Worm (Caenorhabditis elegans) whole organism, L3 larva: ENCODE measurements around the gene F41H10.1.

Experiments used
- R02D3.7 ChIP-seq: fragments of 150-350 bp; optimal IDR thresholded peaks from 2 replicates; lab custom pipeline; 2014; ENCODE audit warnings: missing biosample characterization, missing genetic modification characterization
- ZK546.5 ChIP-seq: sonication (generic microtip); optimal IDR thresholded peaks from 2 replicates; lab custom pipeline; 2017; ENCODE audit warnings: missing biosample characterization, missing genetic modification characterization
- aly-2 ChIP-seq: fragments of 150-350 bp; optimal IDR thresholded peaks from 2 replicates; lab custom pipeline; 2014; ENCODE audit warnings: missing biosample characterization, missing genetic modification characterization
- ama-1 ChIP-seq: fragments of 150-350 bp; optimal IDR thresholded peaks from 2 replicates; lab custom pipeline; 2018
- ceh-28 ChIP-seq: fragments of 150-350 bp; optimal IDR thresholded peaks from 2 replicates; lab custom pipeline; 2014; ENCODE audit warnings: missing biosample characterization, missing genetic modification reagents, missing genetic modification characterization
- ceh-82 ChIP-seq: fragments of 150-350 bp; optimal IDR thresholded peaks from 2 replicates; lab custom pipeline; 2014; ENCODE audit warnings: missing biosample characterization, missing genetic modification characterization
- ceh-9 ChIP-seq: sonication (generic microtip); optimal IDR thresholded peaks from 2 replicates; lab custom pipeline; 2018; ENCODE audit warnings: missing biosample characterization, missing genetic modification characterization
- elt-1 ChIP-seq: fragments of 150-350 bp; optimal IDR thresholded peaks from 2 replicates; lab custom pipeline; 2014; ENCODE audit warnings: missing biosample characterization, missing genetic modification characterization
- elt-2 ChIP-seq: sonication (generic microtip); optimal IDR thresholded peaks from 2 replicates; lab custom pipeline; 2016; ENCODE audit warnings: missing genetic modification reagents, mild to moderate bottlenecking, missing genetic modification characterization, missing compliant biosample characterization
- elt-3 ChIP-seq, 3 experiments: fragments of 150-350 bp in 1 of 3; sonication (generic microtip) in 2 of 3; optimal IDR thresholded peaks; 2 replicates in 2 of 3; 4 replicates in 1 of 3; lab custom pipeline; 2014 to 2017; ENCODE audit warnings: missing biosample characterization in 3 of 3, missing genetic modification characterization in 3 of 3
- fkh-2 ChIP-seq: fragments of 150-350 bp; optimal IDR thresholded peaks from 2 replicates; lab custom pipeline; 2014; ENCODE audit warnings: missing biosample characterization, missing genetic modification reagents, missing genetic modification characterization
- fos-1 ChIP-seq: fragments of 150-350 bp; optimal IDR thresholded peaks from 2 replicates; lab custom pipeline; 2014; ENCODE audit warnings: missing biosample characterization, missing genetic modification characterization
- hmg-11 ChIP-seq: sonication (generic microtip); optimal IDR thresholded peaks from 2 replicates; lab custom pipeline; 2016; ENCODE audit warnings: missing genetic modification characterization, missing compliant biosample characterization
- lin-15B ChIP-seq: fragments of 150-350 bp; optimal IDR thresholded peaks from 2 replicates; lab custom pipeline; 2014; ENCODE audit warnings: missing biosample characterization, missing genetic modification characterization
- lin-39 ChIP-seq: fragments of 150-350 bp; optimal IDR thresholded peaks from 2 replicates; lab custom pipeline; 2018; ENCODE audit warnings: missing biosample characterization, missing genetic modification reagents, missing genetic modification characterization
- lsy-12 ChIP-seq: sonication (generic microtip); optimal IDR thresholded peaks from 2 replicates; lab custom pipeline; 2016; ENCODE audit warnings: mild to moderate bottlenecking, missing genetic modification characterization, missing compliant biosample characterization
- mml-1 ChIP-seq: fragments of 150-350 bp; sonication (generic microtip); optimal IDR thresholded peaks from 3 replicates; lab custom pipeline; 2014; ENCODE audit warnings: missing biosample characterization, missing genetic modification characterization
- nfya-1 ChIP-seq: sonication (generic microtip); optimal IDR thresholded peaks from 2 replicates; lab custom pipeline; 2017; ENCODE audit warnings: missing genetic modification characterization, mild to moderate bottlenecking, missing compliant biosample characterization, antibody characterized with exemption, moderate library complexity; ENCODE audit not compliant: insufficient read depth
- nhr-11 ChIP-seq: fragments of 150-350 bp; optimal IDR thresholded peaks from 2 replicates; lab custom pipeline; 2014; ENCODE audit warnings: missing biosample characterization, missing genetic modification characterization
- nhr-25 ChIP-seq: sonication (generic microtip); optimal IDR thresholded peaks from 2 replicates; lab custom pipeline; 2017; ENCODE audit warnings: missing biosample characterization, missing genetic modification characterization
- nhr-28 ChIP-seq: fragments of 150-350 bp; optimal IDR thresholded peaks from 2 replicates; lab custom pipeline; 2014; ENCODE audit warnings: missing biosample characterization, missing genetic modification characterization
- nhr-43 ChIP-seq: sonication (generic microtip); optimal IDR thresholded peaks from 2 replicates; lab custom pipeline; 2016; ENCODE audit warnings: mild to moderate bottlenecking, missing genetic modification characterization, missing compliant biosample characterization; ENCODE audit not compliant: poor library complexity, severe bottlenecking
- nhr-67 ChIP-seq: fragments of 150-350 bp; optimal IDR thresholded peaks from 2 replicates; lab custom pipeline; 2014; ENCODE audit warnings: missing biosample characterization, missing genetic modification characterization
- pqm-1 ChIP-seq: fragments of 150-350 bp; optimal IDR thresholded peaks from 2 replicates; lab custom pipeline; 2017; ENCODE audit warnings: missing biosample characterization, missing genetic modification characterization, inconsistent platforms
- sea-2 ChIP-seq: fragments of 150-350 bp; sonication (generic microtip); optimal IDR thresholded peaks from 4 replicates; lab custom pipeline; 2014; ENCODE audit warnings: missing biosample characterization, missing genetic modification reagents, missing genetic modification characterization
- snpc-4 ChIP-seq: fragments of 150-350 bp; optimal IDR thresholded peaks from 2 replicates; lab custom pipeline; 2014; ENCODE audit warnings: missing biosample characterization, missing genetic modification characterization
- unc-39 ChIP-seq: sonication (generic microtip); optimal IDR thresholded peaks from 4 replicates; lab custom pipeline; 2017; ENCODE audit warnings: missing biosample characterization, missing genetic modification characterization
- unc-62 ChIP-seq: fragments of 150-350 bp; sonication (generic microtip); optimal IDR thresholded peaks from 4 replicates; lab custom pipeline; 2014; ENCODE audit warnings: missing biosample characterization, missing genetic modification reagents, missing genetic modification characterization
- zag-1 ChIP-seq: fragments of 150-350 bp; optimal IDR thresholded peaks from 2 replicates; lab custom pipeline; 2014; ENCODE audit warnings: missing biosample characterization, missing genetic modification characterization

F41H10.1 gene

DNA sequence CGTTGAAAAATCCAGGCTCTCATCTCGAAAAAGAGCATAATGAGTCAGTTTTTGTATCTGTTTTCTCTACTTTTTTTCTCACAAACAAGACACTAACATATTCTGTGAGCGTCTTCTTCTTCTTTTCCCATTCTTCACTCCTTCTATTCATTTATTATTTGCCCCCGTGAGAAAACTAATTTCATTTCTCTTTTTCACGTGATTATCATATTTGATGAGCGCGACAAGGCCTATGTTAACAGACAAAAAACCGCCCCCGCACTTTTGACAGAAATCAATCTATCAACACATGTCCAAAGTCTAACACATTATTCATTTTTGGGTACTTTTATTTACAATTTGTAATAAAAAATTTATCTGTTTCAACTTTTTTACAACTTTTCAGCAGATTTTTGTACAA is 45.1 kb upstream of the F41H10.1 start:
- TF ChIP-seq hmg-11 (no peak), unc-39 (tag; lab: Kevin White, UChicago) (no peak), fkh-2 (tag; lab: Kevin White, UChicago) (no peak), nhr-11 (tag; lab: Kevin White, UChicago) (no peak), snpc-4 (no peak), ceh-28 (tag; lab: Kevin White, UChicago) (no peak), nfya-1 (no peak), ceh-9 (tag; lab: Kevin White, UChicago) (no peak)

DNA sequence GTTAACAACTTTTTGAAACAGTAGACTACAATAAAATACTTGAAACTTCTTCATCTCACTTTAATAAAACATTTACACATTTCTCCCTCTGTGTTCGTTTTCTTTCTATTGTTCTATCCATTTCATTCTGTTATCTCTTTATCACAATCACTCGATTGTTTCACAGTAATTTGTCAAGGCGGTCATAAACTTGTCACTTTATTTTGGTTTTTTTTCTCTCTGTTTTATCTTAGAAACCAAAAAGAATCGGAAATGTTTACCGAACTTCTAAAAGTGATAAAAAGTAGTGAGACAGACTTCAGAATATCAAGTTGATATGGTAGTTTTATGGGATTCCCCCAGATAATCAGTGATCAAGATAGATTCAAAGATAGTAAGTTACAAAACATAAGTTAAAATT is 43.5 kb upstream of the F41H10.1 start, which contains the start of gene Y4C6B.2:
Y4C6B.2 (plus strand) TSS at position 320 of the 400 bp plus-strand sequence.
- peak in 1 of 3 experiments; percentile 24 for TF ChIP-seq elt-3 (tag; optimal IDR thresholded peaks at IDR 0.05; lab: Kevin White, UChicago)
- TF ChIP-seq pqm-1 (tag; lab: Kevin White, UChicago) = no peak
- TF ChIP-seq aly-2 (tag; lab: Kevin White, UChicago) = no peak
- no peak for TF ChIP-seq elt-1 (tag; lab: Kevin White, UChicago)
- TF ChIP-seq, all 47 proteins: peak for 1

DNA sequence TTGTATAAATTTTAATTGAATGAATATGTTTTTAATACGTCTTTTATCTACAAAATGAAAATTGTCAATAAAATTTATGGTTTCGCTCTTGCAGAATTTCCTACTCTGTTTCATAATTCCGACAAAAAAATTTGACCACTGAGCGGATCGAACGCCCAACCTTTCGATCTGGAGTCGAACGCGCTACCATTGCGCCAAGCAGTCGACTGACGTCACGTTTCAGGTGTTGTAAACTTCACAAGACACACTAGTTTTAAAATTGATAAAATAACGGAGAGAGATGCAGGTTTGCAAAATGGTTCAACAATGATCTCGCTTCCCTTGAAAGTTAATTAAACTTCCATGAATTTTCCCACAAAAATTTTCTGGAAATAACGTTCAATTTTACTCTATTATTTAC is 38.5 kb upstream of the F41H10.1 start:
- TF ChIP-seq elt-2 (peak; percentile 30), nhr-43 (tag; lab: Kevin White, UChicago) (peak; percentile 17), zag-1 (tag; lab: Kevin White, UChicago) (no peak), fkh-2 (tag; lab: Kevin White, UChicago) (no peak), pqm-1 (tag; lab: Kevin White, UChicago) (peak; percentile 22), nfya-1 (peak; percentile 13)

DNA sequence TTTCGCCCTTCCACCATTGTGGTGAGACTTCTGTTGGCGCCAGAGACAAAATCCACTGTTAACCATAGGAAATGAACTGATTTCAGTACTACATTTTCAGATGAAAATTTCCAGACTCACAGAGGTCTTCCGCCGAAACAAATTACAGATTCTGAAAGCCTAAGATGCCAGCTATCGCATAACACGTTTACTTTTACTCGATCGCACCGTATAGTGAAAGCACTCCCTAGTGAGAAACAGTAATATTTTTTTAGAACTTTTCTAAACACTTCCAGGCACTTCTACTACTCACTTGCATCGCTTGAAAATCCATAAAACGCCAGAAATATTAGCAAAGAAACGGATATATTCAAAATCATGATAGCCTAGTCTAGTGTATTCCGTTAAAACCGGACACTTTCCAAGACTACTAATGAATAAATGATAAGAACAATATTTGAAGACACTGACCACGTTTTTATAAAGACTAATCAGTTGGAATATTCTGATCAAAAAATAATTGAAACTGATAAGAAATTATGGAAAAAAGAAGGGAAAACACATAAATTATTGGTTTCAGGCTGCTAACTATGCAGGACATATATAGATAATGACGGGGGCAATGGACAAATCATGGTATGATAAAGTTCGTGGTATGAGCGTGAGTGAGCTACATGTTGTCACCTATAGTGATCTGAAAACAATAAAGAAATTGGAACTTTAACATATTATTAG is 32.1 kb upstream of the F41H10.1 start, which contains the start of gene gba-4:
gba-4 (minus strand) TSS at position 418 of the 714 bp plus-strand sequence.
- TF ChIP-seq elt-2 = peak; percentile 81
- TF ChIP-seq pqm-1 (tag; lab: Kevin White, UChicago) = peak; percentile 42
- TF ChIP-seq, all 47 proteins: peak for 2; not testable (repeated sequence) for 45

DNA sequence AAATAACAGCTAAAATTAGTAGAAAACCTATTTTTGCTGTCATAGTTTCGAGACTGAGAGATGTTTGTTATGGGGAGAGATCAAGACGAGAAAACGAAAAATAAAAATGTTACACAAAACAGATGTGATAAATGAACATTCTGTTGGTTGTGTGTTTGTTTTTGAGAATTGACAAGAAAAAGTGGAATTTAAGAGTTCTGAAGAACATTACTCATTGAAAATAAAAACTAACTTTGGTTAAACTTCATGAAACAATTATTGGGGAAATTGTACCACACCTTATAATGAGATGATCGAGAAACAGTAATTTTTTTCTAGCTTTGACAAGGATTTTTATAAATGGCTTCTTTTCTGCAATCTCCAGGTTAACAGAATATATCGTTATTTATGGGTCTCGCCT is 29.3 kb upstream of the F41H10.1 start, which contains the start of gene Y4C6B.7:
Y4C6B.7 (minus strand) TSS at position 101 of the 400 bp plus-strand sequence.
- no peak for TF ChIP-seq unc-62 (GFP tag; lab: Kevin White, UChicago)
- TF ChIP-seq ceh-82 (tag; lab: Kevin White, UChicago) = no peak
- no peak for TF ChIP-seq pqm-1 (tag; lab: Kevin White, UChicago)

DNA sequence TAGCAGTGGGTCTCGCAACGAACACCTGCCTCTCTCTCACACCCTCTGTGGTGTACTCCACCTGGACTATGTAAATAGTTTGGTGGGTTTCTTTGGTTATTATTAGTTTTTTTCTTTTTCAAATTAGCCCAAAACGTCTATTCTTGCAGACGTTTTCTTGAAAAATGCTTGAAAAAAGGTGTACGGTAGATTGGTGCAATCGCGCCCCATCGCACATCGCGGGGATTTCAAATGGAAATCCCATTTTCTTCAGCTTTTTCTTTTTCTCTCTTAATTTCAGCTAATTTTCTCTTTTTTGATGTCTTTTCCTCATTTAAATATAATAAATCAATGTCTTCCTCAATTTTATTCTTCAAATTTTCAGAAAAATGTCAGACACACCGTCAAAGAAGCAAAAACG is 28.6 kb upstream of the F41H10.1 start, which contains the start of gene Y4C6B.1:
Y4C6B.1 (plus strand) TSS at position 365 of the 400 bp plus-strand sequence.
- no peak for TF ChIP-seq nhr-25 (tag; lab: Kevin White, UChicago)
- TF ChIP-seq sea-2 = no peak
- no peak for TF ChIP-seq ama-1 (lab: Kevin White, UChicago)
- TF ChIP-seq lin-39 (tag; lab: Kevin White, UChicago) = no peak
- no peak for TF ChIP-seq nhr-28 (tag; lab: Kevin White, UChicago)
- TF ChIP-seq unc-62 (GFP tag; lab: Kevin White, UChicago) = no peak
- TF ChIP-seq nfya-1 = peak; percentile 22
- no peak for TF ChIP-seq ceh-9 (tag; lab: Kevin White, UChicago)
- no peak for TF ChIP-seq elt-1 (tag; lab: Kevin White, UChicago)
- TF ChIP-seq lsy-12 (tag; lab: Kevin White, UChicago) = no peak
- peak; percentile 30 for TF ChIP-seq lin-15B (tag; lab: Kevin White, UChicago)
- TF ChIP-seq elt-2 = no peak
- no peak for TF ChIP-seq nhr-43 (tag; lab: Kevin White, UChicago)
- TF ChIP-seq nhr-67 = no peak
- TF ChIP-seq ZK546.5 (tag; lab: Kevin White, UChicago) = no peak
- no peak for TF ChIP-seq fos-1 (tag; lab: Kevin White, UChicago)
- no peak for TF ChIP-seq mml-1 (tag; lab: Kevin White, UChicago)
- no peak for TF ChIP-seq R02D3.7
- TF ChIP-seq, all 47 proteins: peak for 2
